Worm (Caenorhabditis elegans) whole organism, young adult: ENCODE measurements around the gene fut-1.

Experiments used
- B0261.1 ChIP-seq: sonication (generic microtip); optimal IDR thresholded peaks from 2 replicates; lab custom pipeline; 2016; ENCODE audit warnings: mild to moderate bottlenecking, missing genetic modification characterization, moderate library complexity, missing compliant biosample characterization
- B0336.3 ChIP-seq: fragments of 200-800 bp; sonication (Bioruptor generic); IDR thresholded peaks from 2 replicates; pipeline ENCODE4 v1.3.6; 2022; ENCODE audit warnings: missing genetic modification characterization, missing compliant biosample characterization
- C06A6.2 ChIP-seq: fragments of 200-800 bp; sonication (Bioruptor generic); conservative IDR thresholded peaks from 2 replicates; pipeline ENCODE4 v1.3.6; 2022; ENCODE audit warnings: missing genetic modification characterization, missing compliant biosample characterization
- C17E4.6 ChIP-seq: fragments of 200-800 bp; sonication (Bioruptor generic); IDR thresholded peaks from 2 replicates; pipeline ENCODE4 v1.3.6; 2022; ENCODE audit warnings: missing genetic modification reagents, missing genetic modification characterization, missing compliant biosample characterization
- F22D6.2 ChIP-seq: sonication (generic microtip); optimal IDR thresholded peaks from 2 replicates; lab custom pipeline; 2016; ENCODE audit warnings: mild to moderate bottlenecking, missing genetic modification characterization, missing compliant biosample characterization
- F23B12.7 ChIP-seq: sonication (generic microtip); optimal IDR thresholded peaks from 2 replicates; lab custom pipeline; 2017; ENCODE audit warnings: missing genetic modification characterization, mild to moderate bottlenecking, missing compliant biosample characterization, antibody characterized with exemption, moderate library complexity; ENCODE audit not compliant: insufficient read depth
- F55B11.4 ChIP-seq: sonication (generic microtip); optimal IDR thresholded peaks from 2 replicates; lab custom pipeline; 2016; ENCODE audit warnings: missing compliant biosample characterization, missing genetic modification characterization, borderline replicate concordance; ENCODE audit not compliant: insufficient read depth
- K11D2.4 ChIP-seq: fragments of 200-800 bp; sonication (Bioruptor generic); IDR thresholded peaks from 2 replicates; pipeline ENCODE4 v1.3.6; 2022; ENCODE audit warnings: missing genetic modification reagents, missing genetic modification characterization, missing compliant biosample characterization
- K12H6.12 ChIP-seq: fragments of 200-800 bp; sonication (Bioruptor generic); optimal IDR thresholded peaks from 2 replicates; lab custom pipeline; 2018; ENCODE audit warnings: mild to moderate bottlenecking, missing genetic modification characterization, missing compliant biosample characterization
- T07F8.4 ChIP-seq: sonication (generic microtip); optimal IDR thresholded peaks from 2 replicates; lab custom pipeline; 2016; ENCODE audit warnings: mild to moderate bottlenecking, missing genetic modification characterization, moderate library complexity, missing compliant biosample characterization
- T26A5.8 ChIP-seq: sonication (generic microtip); optimal IDR thresholded peaks from 2 replicates; lab custom pipeline; 2016; ENCODE audit warnings: missing genetic modification characterization, missing compliant biosample characterization
- Y53G8AR.9 ChIP-seq: fragments of 200-800 bp; sonication (Bioruptor generic); conservative IDR thresholded peaks from 2 replicates; pipeline ENCODE4 v1.3.6; 2022; ENCODE audit warnings: missing genetic modification reagents, missing genetic modification characterization, missing compliant biosample characterization
- ama-1 ChIP-seq, 3 experiments: fragments of 150-350 bp in 1 of 3; sonication (generic microtip) in 2 of 3; optimal IDR thresholded peaks; 2 replicates each; lab custom pipeline; 2014 to 2018; ENCODE audit warnings: missing biosample characterization in 2 of 3, missing genetic modification characterization in 2 of 3, missing genetic modification reagents in 2 of 3
- attf-6 ChIP-seq: fragments of 200-800 bp; sonication (Bioruptor generic); IDR thresholded peaks from 2 replicates; pipeline ENCODE4 v1.3.6; 2022; ENCODE audit warnings: missing genetic modification reagents, missing genetic modification characterization, missing compliant biosample characterization
- cebp-1 ChIP-seq, 2 experiments: fragments of 200-800 bp in 1 of 2; sonication (Bioruptor generic) in 1 of 2; sonication (generic microtip) in 1 of 2; IDR thresholded peaks in 1 of 2; optimal IDR thresholded peaks in 1 of 2; 2 replicates each; pipeline versions ENCODE4 v1.3.6 to Lab custom; 2017 to 2022; ENCODE audit warnings: missing compliant biosample characterization in 2 of 2, missing genetic modification characterization in 2 of 2, mild to moderate bottlenecking in 1 of 2, missing genetic modification reagents in 1 of 2, moderate library complexity in 1 of 2
- ceh-40 ChIP-seq: fragments of 200-800 bp; sonication (Bioruptor generic); IDR thresholded peaks from 2 replicates; pipeline ENCODE4 v1.3.6; 2022; ENCODE audit warnings: missing genetic modification characterization, missing compliant biosample characterization
- ceh-58 ChIP-seq: fragments of 200-800 bp; sonication (Bioruptor generic); IDR thresholded peaks from 2 replicates; pipeline ENCODE4 v1.3.6; 2022; ENCODE audit warnings: missing genetic modification characterization, missing compliant biosample characterization
- die-1 ChIP-seq: sonication (generic microtip); optimal IDR thresholded peaks from 2 replicates; lab custom pipeline; 2016; ENCODE audit warnings: missing genotype, mild to moderate bottlenecking, missing genetic modification characterization, missing compliant biosample characterization
- egl-44 ChIP-seq: fragments of 200-800 bp; sonication (Bioruptor generic); IDR thresholded peaks from 2 replicates; pipeline ENCODE4 v1.3.6; 2022; ENCODE audit warnings: missing genetic modification reagents, missing genetic modification characterization, missing compliant biosample characterization
- egrh-3 ChIP-seq: fragments of 200-800 bp; sonication (Bioruptor generic); IDR thresholded peaks from 2 replicates; pipeline ENCODE4 v1.3.6; 2022; ENCODE audit warnings: missing genetic modification reagents, missing genetic modification characterization, missing compliant biosample characterization
- ekl-4 ChIP-seq: fragments of 200-800 bp; sonication (Bioruptor generic); IDR thresholded peaks from 2 replicates; pipeline ENCODE4 v1.3.6; 2022; ENCODE audit warnings: missing genetic modification reagents, missing genetic modification characterization, missing compliant biosample characterization
- him-1 ChIP-seq: sonication (generic microtip); optimal IDR thresholded peaks from 2 replicates; lab custom pipeline; 2016; ENCODE audit warnings: missing genotype, missing genetic modification reagents, missing genetic modification characterization, missing compliant biosample characterization
- hlh-26 ChIP-seq: fragments of 200-800 bp; sonication (Bioruptor generic); conservative IDR thresholded peaks from 2 replicates; pipeline ENCODE4 v1.3.6; 2022; ENCODE audit warnings: missing genetic modification reagents, missing genetic modification characterization, missing compliant biosample characterization
- hrde-1 ChIP-seq: sonication (generic microtip); optimal IDR thresholded peaks from 2 replicates; lab custom pipeline; 2016; ENCODE audit warnings: missing genetic modification characterization, mild to moderate bottlenecking, missing compliant biosample characterization, moderate library complexity, missing genotype, missing genetic modification reagents, borderline replicate concordance
- hsf-1 ChIP-seq: fragments of 200-800 bp; sonication (Bioruptor generic); IDR thresholded peaks from 2 replicates; pipeline ENCODE4 v1.3.6; 2022; ENCODE audit warnings: missing genetic modification reagents, missing genetic modification characterization, missing compliant biosample characterization
- lin-35 ChIP-seq, 3 experiments: fragments of 150-350 bp in 2 of 3; sonication (generic microtip) in 1 of 3; optimal IDR thresholded peaks; 2 replicates each; lab custom pipeline; 2014 to 2018; ENCODE audit warnings: missing biosample characterization in 3 of 3, missing genetic modification characterization in 3 of 3, missing genetic modification reagents in 3 of 3
- lin-40 ChIP-seq: sonication (generic microtip); optimal IDR thresholded peaks from 2 replicates; lab custom pipeline; 2016; ENCODE audit warnings: missing genetic modification characterization, mild to moderate bottlenecking, missing compliant biosample characterization, missing genotype, missing genetic modification reagents
- lir-1 ChIP-seq: fragments of 200-800 bp; sonication (Bioruptor generic); conservative IDR thresholded peaks from 2 replicates; pipeline ENCODE4 v1.3.6; 2022; ENCODE audit warnings: missing genetic modification reagents, missing genetic modification characterization, missing compliant biosample characterization
- madf-6 ChIP-seq: fragments of 200-800 bp; sonication (Bioruptor generic); IDR thresholded peaks from 2 replicates; pipeline ENCODE4 v1.3.6; 2022; ENCODE audit warnings: missing genetic modification reagents, missing genetic modification characterization, missing compliant biosample characterization
- madf-8 ChIP-seq: fragments of 200-800 bp; sonication (Bioruptor generic); conservative IDR thresholded peaks from 2 replicates; pipeline ENCODE4 v1.3.6; 2022; ENCODE audit warnings: missing genetic modification reagents, missing genetic modification characterization, missing compliant biosample characterization
- mes-4 ChIP-seq: sonication (generic microtip); optimal IDR thresholded peaks from 2 replicates; lab custom pipeline; 2016; ENCODE audit warnings: missing genotype, missing genetic modification characterization, missing compliant biosample characterization
- nfya-1 ChIP-seq: sonication (generic microtip); optimal IDR thresholded peaks from 2 replicates; lab custom pipeline; 2017; ENCODE audit warnings: antibody characterized with exemption, missing compliant biosample characterization, missing genetic modification characterization, borderline replicate concordance; ENCODE audit not compliant: insufficient read depth
- nhr-120 ChIP-seq: fragments of 200-800 bp; sonication (Bioruptor generic); IDR thresholded peaks from 2 replicates; pipeline ENCODE4 v1.3.6; 2022; ENCODE audit warnings: missing genetic modification characterization, missing compliant biosample characterization
- nhr-80 ChIP-seq: sonication (generic microtip); optimal IDR thresholded peaks from 2 replicates; lab custom pipeline; 2016; ENCODE audit warnings: missing genetic modification characterization, missing compliant biosample characterization
- nhr-90 ChIP-seq: sonication (generic microtip); optimal IDR thresholded peaks from 2 replicates; lab custom pipeline; 2016; ENCODE audit warnings: missing genotype, mild to moderate bottlenecking, missing genetic modification characterization, missing compliant biosample characterization
- pha-4 ChIP-seq: fragments of 150-350 bp; sonication (generic microtip); optimal IDR thresholded peaks from 2 replicates; lab custom pipeline; 2014; ENCODE audit warnings: missing biosample characterization, missing genetic modification reagents, missing genetic modification characterization
- sdz-38 ChIP-seq: sonication (generic microtip); optimal IDR thresholded peaks from 2 replicates; lab custom pipeline; 2016; ENCODE audit warnings: missing genotype, missing genetic modification characterization, missing compliant biosample characterization
- snpc-3.4 ChIP-seq: sonication (generic microtip); optimal IDR thresholded peaks from 2 replicates; lab custom pipeline; 2017; ENCODE audit warnings: missing genetic modification characterization, mild to moderate bottlenecking, missing compliant biosample characterization, antibody characterized with exemption, moderate library complexity, missing genotype, missing genetic modification reagents
- tlf-1 ChIP-seq: fragments of 200-800 bp; sonication (Bioruptor generic); optimal IDR thresholded peaks from 2 replicates; lab custom pipeline; 2018; ENCODE audit warnings: mild to moderate bottlenecking, missing genetic modification characterization, missing compliant biosample characterization
- ztf-18 ChIP-seq: sonication (generic microtip); optimal IDR thresholded peaks from 2 replicates; lab custom pipeline; 2016; ENCODE audit warnings: missing genotype, mild to moderate bottlenecking, missing genetic modification characterization, missing compliant biosample characterization
- ztf-22 ChIP-seq: fragments of 200-800 bp; sonication (Bioruptor generic); optimal IDR thresholded peaks from 2 replicates; lab custom pipeline; 2018; ENCODE audit warnings: mild to moderate bottlenecking, missing genetic modification characterization, moderate library complexity, missing compliant biosample characterization
- ztf-26 ChIP-seq: sonication (generic microtip); optimal IDR thresholded peaks from 2 replicates; lab custom pipeline; 2017; ENCODE audit warnings: missing genetic modification characterization, missing compliant biosample characterization
- ztf-28 ChIP-seq: fragments of 200-800 bp; sonication (Bioruptor generic); IDR thresholded peaks from 2 replicates; pipeline ENCODE4 v1.3.6; 2022; ENCODE audit warnings: missing genetic modification reagents, missing genetic modification characterization, missing compliant biosample characterization

Gene fut-1

DNA sequence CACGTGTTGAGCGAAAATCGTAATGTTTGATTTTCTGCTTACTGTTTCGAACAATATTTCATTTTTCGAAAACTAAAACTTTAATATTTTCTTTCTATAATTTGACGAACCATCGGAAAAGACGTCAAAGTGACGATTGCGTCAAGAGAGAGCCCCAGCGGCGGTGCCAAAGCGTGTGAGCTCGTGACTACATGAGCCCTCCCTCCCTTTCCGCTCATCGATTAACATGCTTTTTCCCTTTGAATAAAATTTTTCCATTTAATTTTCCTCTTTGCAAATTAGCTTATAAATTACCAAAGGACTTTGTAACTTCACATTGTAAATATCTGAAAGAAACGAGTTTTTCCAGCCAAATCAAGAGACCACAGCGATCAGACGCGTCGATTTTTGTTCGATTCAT is 16.4 kb downstream of the fut-1 start:
- TF ChIP-seq ztf-18, result peak; percentile 41
- no peak for TF ChIP-seq lin-35 (GFP tag; optimal IDR thresholded peaks at IDR 0.05; lab: Kevin White, UChicago)
- no peak for TF ChIP-seq hrde-1 (tag; lab: Kevin White, UChicago)
- TF ChIP-seq snpc-3.4 (tag; lab: Kevin White, UChicago), result peak; percentile 2
- no peak for TF ChIP-seq B0261.1 (tag; lab: Kevin White, UChicago)

- TF ChIP-seq egrh-3 (GFP tag; lab: Robert Waterston, UW) (no peak), mes-4 (tag; lab: Kevin White, UChicago) (no peak), T26A5.8 (no peak), sdz-38 (tag; lab: Kevin White, UChicago) (no peak), nhr-120 (no peak), madf-6 (no peak), nhr-80 (tag; lab: Kevin White, UChicago) (peak; percentile 16), lir-1 (GFP tag; lab: Robert Waterston, UW) (0 out of 2 replicates have a peak, but pooled peaks have one; percentile 6), nhr-90 (tag; lab: Kevin White, UChicago) (peak; percentile 34), cebp-1 (GFP tag; IDR thresholded peaks at IDR 0.05; lab: Robert Waterston, UW) (0 out of 2 replicates have a peak, but pooled peaks have one; percentile 14), cebp-1 (tag; optimal IDR thresholded peaks at IDR 0.05; lab: Kevin White, UChicago) (peak; percentile 41), ztf-22 (GFP tag; lab: Kevin White, UChicago) (no peak), pha-4 (tag; lab: Kevin White, UChicago) (no peak), Y53G8AR.9 (GFP tag; lab: Robert Waterston, UW) (no peak), madf-8 (GFP tag; lab: Robert Waterston, UW) (no peak), ztf-28 (no peak), ztf-26 (tag; lab: Kevin White, UChicago) (peak; percentile 80), B0336.3 (GFP tag; lab: Robert Waterston, UW) (peak; percentile 62), C17E4.6 (no peak), die-1 (tag; lab: Kevin White, UChicago) (peak; percentile 39), snpc-3.4 (tag; lab: Kevin White, UChicago) (no peak), K12H6.12 (tag; lab: Kevin White, UChicago) (no peak), K11D2.4 (peak; percentile 67), ama-1 (optimal IDR thresholded peaks at IDR 0.05; lab: Kevin White, UChicago) (no peak), ama-1 (GFP tag; optimal IDR thresholded peaks at IDR 0.05; lab: Kevin White, UChicago) (no peak), ceh-40 (GFP tag; lab: Robert Waterston, UW) (no peak), T07F8.4 (tag; lab: Kevin White, UChicago) (no peak), lin-40 (tag; lab: Kevin White, UChicago) (peak; percentile 72), F55B11.4 (tag; lab: Kevin White, UChicago) (no peak), tlf-1 (GFP tag; lab: Kevin White, UChicago) (peak; percentile 33), F22D6.2 (peak; percentile 45), hlh-26 (GFP tag; lab: Robert Waterston, UW) (no peak), egl-44 (GFP tag; lab: Robert Waterston, UW) (no peak), attf-6 (no peak), ekl-4 (GFP tag; lab: Robert Waterston, UW) (0 out of 2 replicates have a peak, but pooled peaks have one; percentile 19), C06A6.2 (GFP tag; lab: Robert Waterston, UW) (peak; percentile 70), hsf-1 (GFP tag; lab: Robert Waterston, UW) (0 out of 2 replicates have a peak, but pooled peaks have one; percentile 44), F23B12.7 (tag; lab: Kevin White, UChicago) (no peak), ceh-58 (GFP tag; lab: Robert Waterston, UW) (no peak), nfya-1 (tag; lab: Kevin White, UChicago) (no peak), him-1 (tag; lab: Kevin White, UChicago) (no peak), lin-35 (GFP tag; optimal IDR thresholded peaks at IDR 0.05; lab: Kevin White, UChicago) (no peak)
These were observed 17.2 kb downstream of the fut-1 start for ce11 chrII:8742006-8742847.
